Fruit fly (Drosophila melanogaster) whole organism, embryonic: ENCODE results near the gene CG31872.

Experiments used
- Bdp1 ChIP-seq: fragments of 200-800 bp; sonication (Bioruptor generic); optimal IDR thresholded peaks from 3 replicates; lab custom pipeline; 2016; ENCODE audit warnings: missing biosample characterization, missing genetic modification characterization
- CG10543 ChIP-seq: fragments of 200-800 bp; sonication (Bioruptor generic); optimal IDR thresholded peaks from 3 replicates; lab custom pipeline; 2017; ENCODE audit warnings: missing biosample characterization, mild to moderate bottlenecking, missing genetic modification characterization, moderate library complexity
- CG11456 ChIP-seq: fragments of 200-800 bp; sonication (Bioruptor generic); IDR thresholded peaks from 3 replicates; pipeline ENCODE4 v1.3.6; 2022; ENCODE audit warnings: missing biosample characterization, missing genetic modification characterization
- CG11504 ChIP-seq: fragments of 200-800 bp; sonication (Bioruptor generic); optimal IDR thresholded peaks from 3 replicates; lab custom pipeline; 2019; ENCODE audit warnings: missing biosample characterization, mild to moderate bottlenecking, missing genetic modification characterization, moderate library complexity
- CG13624 ChIP-seq: fragments of 200-800 bp; sonication (Bioruptor generic); optimal IDR thresholded peaks from 2 replicates; lab custom pipeline; 2016; ENCODE audit warnings: missing biosample characterization, missing genetic modification characterization
- CG14667 ChIP-seq: fragments of 200-800 bp; sonication (Bioruptor generic); IDR thresholded peaks from 2 replicates; pipeline ENCODE4 v1.3.6; 2022; ENCODE audit warnings: missing biosample characterization, missing genetic modification characterization
- CG15269 ChIP-seq: fragments of 200-800 bp; sonication (Bioruptor generic); optimal IDR thresholded peaks from 2 replicates; lab custom pipeline; 2018; ENCODE audit warnings: missing biosample characterization, mild to moderate bottlenecking, missing genetic modification characterization, moderate library complexity
- CG1602 ChIP-seq: fragments of 200-800 bp; sonication (Bioruptor generic); optimal IDR thresholded peaks from 3 replicates; lab custom pipeline; 2016; ENCODE audit warnings: missing biosample characterization, missing genetic modification characterization
- CG16779 ChIP-seq: fragments of 200-800 bp; sonication (Bioruptor generic); IDR thresholded peaks from 2 replicates; pipeline ENCODE4 v1.3.6; 2022; ENCODE audit warnings: missing biosample characterization, missing genetic modification characterization
- CG17802 ChIP-seq: fragments of 200-800 bp; sonication (Bioruptor generic); optimal IDR thresholded peaks from 2 replicates; lab custom pipeline; 2018; ENCODE audit warnings: missing biosample characterization, mild to moderate bottlenecking, missing genetic modification characterization, moderate library complexity
- CG2120 ChIP-seq: fragments of 200-800 bp; sonication (Bioruptor generic); optimal IDR thresholded peaks from 3 replicates; lab custom pipeline; 2016; ENCODE audit warnings: missing biosample characterization, missing genetic modification characterization
- CG2875 ChIP-seq: fragments of 200-800 bp; sonication (Bioruptor generic); optimal IDR thresholded peaks from 2 replicates; lab custom pipeline; 2017; ENCODE audit warnings: missing biosample characterization, mild to moderate bottlenecking, missing genetic modification characterization, missing genetic modification reagents
- CG2889 ChIP-seq: fragments of 200-800 bp; sonication (Bioruptor generic); IDR thresholded peaks from 3 replicates; pipeline ENCODE4 v1.3.6; 2022; ENCODE audit warnings: missing biosample characterization, missing genetic modification characterization
- CG32532 ChIP-seq: fragments of 200-800 bp; sonication (Bioruptor generic); IDR thresholded peaks from 2 replicates; pipeline ENCODE4 v1.3.6; 2022; ENCODE audit warnings: missing biosample characterization, missing genetic modification characterization
- CG3281 ChIP-seq: fragments of 200-800 bp; sonication (Bioruptor generic); optimal IDR thresholded peaks from 3 replicates; lab custom pipeline; 2017; ENCODE audit warnings: missing biosample characterization, mild to moderate bottlenecking, missing genetic modification characterization
- CG4328 ChIP-seq: fragments of 200-800 bp; sonication (Bioruptor generic); optimal IDR thresholded peaks from 3 replicates; lab custom pipeline; 2017; ENCODE audit warnings: missing biosample characterization, missing genetic modification reagents, missing genetic modification characterization
- CG4424 ChIP-seq: fragments of 200-800 bp; sonication (Bioruptor generic); optimal IDR thresholded peaks from 3 replicates; lab custom pipeline; 2016; ENCODE audit warnings: missing biosample characterization, missing genetic modification characterization
- CG5180 ChIP-seq: fragments of 200-800 bp; sonication (Bioruptor generic); optimal IDR thresholded peaks from 3 replicates; lab custom pipeline; 2017; ENCODE audit warnings: missing biosample characterization, missing genetic modification characterization, mild to moderate bottlenecking, moderate library complexity, missing genetic modification reagents
- CG6791 ChIP-seq: fragments of 200-800 bp; sonication (Bioruptor generic); IDR thresholded peaks from 3 replicates; pipeline ENCODE4 v1.3.6; 2022; ENCODE audit warnings: missing biosample characterization, missing genetic modification characterization; ENCODE audit not compliant: partially characterized antibody
- CG7556 ChIP-seq: fragments of 200-800 bp; sonication (Bioruptor generic); optimal IDR thresholded peaks from 2 replicates; lab custom pipeline; 2017; ENCODE audit warnings: missing biosample characterization, mild to moderate bottlenecking, missing genetic modification characterization
- CG7928 ChIP-seq: fragments of 200-800 bp; sonication (Bioruptor generic); optimal IDR thresholded peaks from 2 replicates; lab custom pipeline; 2017; ENCODE audit warnings: missing biosample characterization, mild to moderate bottlenecking, missing genetic modification characterization
- CG9727 ChIP-seq: fragments of 200-800 bp; sonication (Bioruptor generic); optimal IDR thresholded peaks from 3 replicates; lab custom pipeline; 2017; ENCODE audit warnings: missing biosample characterization, mild to moderate bottlenecking, missing genetic modification characterization
- CTCF ChIP-seq: fragments of 200-800 bp; sonication (Bioruptor generic); optimal IDR thresholded peaks from 2 replicates; lab custom pipeline; 2017; ENCODE audit warnings: missing biosample characterization, mild to moderate bottlenecking, missing genetic modification characterization, moderate library complexity
- Camta ChIP-seq: fragments of 200-800 bp; sonication (Bioruptor generic); optimal IDR thresholded peaks from 2 replicates; lab custom pipeline; 2016; ENCODE audit warnings: missing biosample characterization, missing genetic modification characterization
- Chrac-16 ChIP-seq: fragments of 200-800 bp; sonication (Bioruptor generic); optimal IDR thresholded peaks from 3 replicates; lab custom pipeline; 2016; ENCODE audit warnings: missing biosample characterization, missing genetic modification characterization
- D19A ChIP-seq: fragments of 200-800 bp; optimal IDR thresholded peaks from 3 replicates; lab custom pipeline; 2019; ENCODE audit warnings: missing biosample characterization, mild to moderate bottlenecking, missing genetic modification characterization, moderate library complexity
- Dp ChIP-seq: fragments of 200-800 bp; sonication (Bioruptor generic); optimal IDR thresholded peaks from 2 replicates; lab custom pipeline; 2018; ENCODE audit warnings: missing biosample characterization, mild to moderate bottlenecking, missing genetic modification characterization, moderate library complexity
- Drgx ChIP-seq: fragments of 200-800 bp; sonication (Bioruptor generic); IDR thresholded peaks from 2 replicates; pipeline ENCODE4 v1.3.6; 2022; ENCODE audit warnings: missing biosample characterization, missing genetic modification characterization
- Fer2 ChIP-seq: fragments of 200-800 bp; sonication (Bioruptor generic); optimal IDR thresholded peaks from 2 replicates; lab custom pipeline; 2018; ENCODE audit warnings: missing biosample characterization, mild to moderate bottlenecking, missing genetic modification characterization, moderate library complexity
- Hr51 ChIP-seq, 2 experiments: fragments of 200-800 bp; sonication (Bioruptor generic); optimal IDR thresholded peaks; 2 replicates in 1 of 2; 3 replicates in 1 of 2; lab custom pipeline; 2016 to 2018; ENCODE audit warnings: missing biosample characterization in 2 of 2, missing genetic modification characterization in 2 of 2, mild to moderate bottlenecking in 1 of 2, moderate library complexity in 1 of 2
- Jarid2 ChIP-seq: fragments of 200-800 bp; sonication (Bioruptor generic); optimal IDR thresholded peaks from 3 replicates; lab custom pipeline; 2017; ENCODE audit warnings: mild to moderate bottlenecking, missing biosample characterization, missing genetic modification reagents, missing genetic modification characterization
- Lpt ChIP-seq: fragments of >200 bp; optimal IDR thresholded peaks from 2 replicates; lab custom pipeline; 2018; ENCODE audit warnings: missing biosample characterization, missing genetic modification characterization
- MESR4 ChIP-seq: fragments of 200-800 bp; sonication (Bioruptor generic); optimal IDR thresholded peaks from 2 replicates; lab custom pipeline; 2018; ENCODE audit warnings: missing biosample characterization, mild to moderate bottlenecking, missing genetic modification characterization, moderate library complexity
- PHDP ChIP-seq: fragments of 200-800 bp; sonication (Bioruptor generic); optimal IDR thresholded peaks from 3 replicates; lab custom pipeline; 2018; ENCODE audit warnings: missing biosample characterization, mild to moderate bottlenecking, missing genetic modification characterization, moderate library complexity
- Sox102F ChIP-seq: fragments of 200-800 bp; sonication (Bioruptor generic); optimal IDR thresholded peaks from 2 replicates; lab custom pipeline; 2018; ENCODE audit warnings: missing biosample characterization, mild to moderate bottlenecking, missing genetic modification characterization, moderate library complexity
- Xrp1 ChIP-seq: fragments of 200-800 bp; sonication (Bioruptor generic); IDR thresholded peaks from 2 replicates; pipeline ENCODE4 v1.3.6; 2022; ENCODE audit warnings: missing biosample characterization, missing genetic modification characterization
- dmrt99B ChIP-seq: fragments of 200-800 bp; sonication (Bioruptor generic); optimal IDR thresholded peaks from 2 replicates; lab custom pipeline; 2018; ENCODE audit warnings: missing biosample characterization, mild to moderate bottlenecking, missing genetic modification characterization, moderate library complexity
- fd3F ChIP-seq: fragments of 200-800 bp; sonication (Bioruptor generic); optimal IDR thresholded peaks from 2 replicates; lab custom pipeline; 2018; ENCODE audit warnings: missing biosample characterization, mild to moderate bottlenecking, missing genetic modification characterization, moderate library complexity
- gem ChIP-seq: fragments of 200-800 bp; sonication (Bioruptor generic); optimal IDR thresholded peaks from 2 replicates; lab custom pipeline; 2019; ENCODE audit warnings: missing biosample characterization, mild to moderate bottlenecking, missing genetic modification characterization, moderate library complexity
- grau ChIP-seq: fragments of 200-800 bp; optimal IDR thresholded peaks from 3 replicates; lab custom pipeline; 2019; ENCODE audit warnings: missing biosample characterization, mild to moderate bottlenecking, missing genetic modification characterization, moderate library complexity
- grn ChIP-seq: fragments of 200-800 bp; sonication (Bioruptor generic); optimal IDR thresholded peaks from 3 replicates; lab custom pipeline; 2017; ENCODE audit warnings: missing biosample characterization, missing genetic modification characterization
- h ChIP-seq: fragments of >200 bp; optimal IDR thresholded peaks from 2 replicates; lab custom pipeline; 2017
- kay ChIP-seq: fragments of 200-800 bp; sonication (Bioruptor generic); optimal IDR thresholded peaks from 2 replicates; lab custom pipeline; 2016; ENCODE audit warnings: missing biosample characterization, missing genetic modification characterization
- lab ChIP-seq: fragments of 200-800 bp; sonication (Bioruptor generic); optimal IDR thresholded peaks from 3 replicates; lab custom pipeline; 2017; ENCODE audit warnings: missing biosample characterization, missing genetic modification characterization, mild to moderate bottlenecking, moderate library complexity, missing genetic modification reagents
- lov ChIP-seq, 2 experiments: fragments of 200-800 bp in 1 of 2; fragments of >200 bp in 1 of 2; sonication (Bioruptor generic) in 1 of 2; IDR thresholded peaks in 1 of 2; optimal IDR thresholded peaks in 1 of 2; 2 replicates in 1 of 2; 3 replicates in 1 of 2; pipeline versions ENCODE4 v1.3.6 to Lab custom; 2017 to 2022; ENCODE audit warnings: missing biosample characterization in 1 of 2, missing genetic modification characterization in 1 of 2
- onecut ChIP-seq: fragments of 200-800 bp; sonication (Bioruptor generic); IDR thresholded peaks from 2 replicates; pipeline ENCODE4 v1.3.6; 2022; ENCODE audit warnings: missing biosample characterization, missing genetic modification characterization
- repo ChIP-seq: fragments of 200-800 bp; sonication (Bioruptor generic); optimal IDR thresholded peaks from 2 replicates; lab custom pipeline; 2016; ENCODE audit warnings: missing biosample characterization, missing genetic modification characterization
- seq ChIP-seq: fragments of 200-800 bp; sonication (Bioruptor generic); IDR thresholded peaks from 2 replicates; pipeline ENCODE4 v1.3.6; 2022; ENCODE audit warnings: missing biosample characterization, missing genetic modification characterization
- ssp ChIP-seq: fragments of 200-800 bp; sonication (Bioruptor generic); IDR thresholded peaks from 2 replicates; pipeline ENCODE4 v1.3.6; 2022; ENCODE audit warnings: missing biosample characterization, missing genetic modification characterization
- trh ChIP-seq: fragments of 200-800 bp; sonication (Bioruptor generic); optimal IDR thresholded peaks from 2 replicates; lab custom pipeline; 2016; ENCODE audit warnings: missing biosample characterization, missing genetic modification characterization
- unpg ChIP-seq: fragments of 200-800 bp; sonication (Bioruptor generic); optimal IDR thresholded peaks from 3 replicates; lab custom pipeline; 2018; ENCODE audit warnings: missing biosample characterization, mild to moderate bottlenecking, missing genetic modification characterization, moderate library complexity

CG31872 gene

dm6 chr2L:10680584-10681080 lies 40.9 kb downstream of the CG31872 start, which contains the start of gene CG17105:
TSS of gene CG17105 (plus strand) at chr2L:10681030.
- TF ChIP-seq h (lab: Kevin White, UChicago) (no peak), CG13624 (no peak), CG6791 (GFP tag; lab: Robert Waterston, UW) (no peak), grau (peak; percentile 80), PHDP (tag; lab: Kevin White, UChicago) (peak; percentile 15), CG4328 (GFP tag; lab: Kevin White, UChicago) (no peak), CG5180 (GFP tag; lab: Kevin White, UChicago) (no peak), seq (no peak), CG4424 (GFP tag; lab: Kevin White, UChicago) (no peak), CTCF (GFP tag; lab: Kevin White, UChicago) (no peak), CG16779 (GFP tag; lab: Robert Waterston, UW) (no peak), CG2875 (GFP tag; lab: Kevin White, UChicago) (no peak), Fer2 (tag; lab: Kevin White, UChicago) (no peak), CG2889 (GFP tag; lab: Robert Waterston, UW) (no peak), Xrp1 (GFP tag; lab: Robert Waterston, UW) (no peak), CG3281 (peak; percentile 3), CG7928 (no peak), CG9727 (GFP tag; lab: Kevin White, UChicago) (no peak), CG15269 (tag; lab: Kevin White, UChicago) (peak; percentile 14), ssp (no peak), Bdp1 (GFP tag; lab: Kevin White, UChicago) (no peak), CG7556 (GFP tag; lab: Kevin White, UChicago) (no peak), CG32532 (GFP tag; lab: Robert Waterston, UW) (peak; percentile 9; the same call in 1 of the 2 replicates), unpg (peak; percentile 26), Camta (no peak), gem (tag; lab: Kevin White, UChicago) (peak; percentile 39), Lpt (no peak), CG2120 (GFP tag; lab: Kevin White, UChicago) (peak; percentile 15), onecut (no peak), CG17802 (tag; lab: Kevin White, UChicago) (no peak), Hr51 (GFP tag; optimal IDR thresholded peaks at IDR 0.05; lab: Kevin White, UChicago) (peak in 1 of 2 experiments; percentile 56), Sox102F (peak; percentile 24), CG11504 (peak; percentile 11), CG11456 (GFP tag; lab: Robert Waterston, UW) (no peak), kay (GFP tag; lab: Kevin White, UChicago) (no peak), Chrac-16 (no peak), MESR4 (GFP tag; lab: Kevin White, UChicago) (no peak), CG14667 (GFP tag; lab: Robert Waterston, UW) (no peak), grn (GFP tag; lab: Kevin White, UChicago) (no peak), Dp (no peak), repo (GFP tag; lab: Kevin White, UChicago) (no peak), fd3F (GFP tag; lab: Kevin White, UChicago) (no peak), lov (optimal IDR thresholded peaks at IDR 0.05; lab: Kevin White, UChicago) (no peak), lov (GFP tag; IDR thresholded peaks at IDR 0.05; lab: Robert Waterston, UW) (no peak), CG10543 (no peak), Jarid2 (GFP tag; lab: Kevin White, UChicago) (no peak), D19A (tag; lab: Kevin White, UChicago) (no peak), dmrt99B (tag; lab: Kevin White, UChicago) (peak; percentile 8), Drgx (no peak), trh (no peak), lab (no peak), CG1602 (no peak)
